Worm (Caenorhabditis elegans): ENCODE results near the gene cul-3.

The cul-3 gene

ce11 chrV:127882-128281, 49.3 kb upstream of the cul-3 start, which contains the start of the genes W03F9.2 and sftb-2 (continued):
- TF ChIP-seq fkh-10 (GFP tag; optimal IDR thresholded peaks at IDR 0.05) (no peak), nhr-71 (tag; optimal IDR thresholded peaks at IDR 0.05) (peak; percentile 56), mdl-1 (tag; optimal IDR thresholded peaks at IDR 0.05) (peak in 1 of 2 experiments; percentile 4), xbp-1 (tag; optimal IDR thresholded peaks at IDR 0.05) (peak; percentile 36), rnt-1 (tag; optimal IDR thresholded peaks at IDR 0.05) (peak; percentile 36), grh-1 (GFP tag; IDR thresholded peaks at IDR 0.05) (no peak), lir-3 (tag; optimal IDR thresholded peaks at IDR 0.05; ENCODE audit: poor library complexity) (no peak), tbx-2 (tag; optimal IDR thresholded peaks at IDR 0.05) (peak; percentile 34), ama-1 (optimal IDR thresholded peaks at IDR 0.05) (no peak), alr-1 (tag; optimal IDR thresholded peaks at IDR 0.05; ENCODE audit: borderline replicate concordance) (no peak), ceh-90 (tag; optimal IDR thresholded peaks at IDR 0.05) (no peak), ceh-88 (GFP tag; IDR thresholded peaks at IDR 0.05) (no peak), ceh-63 (GFP tag; optimal IDR thresholded peaks at IDR 0.05) (no peak), elt-3 (tag; optimal IDR thresholded peaks at IDR 0.05) (no peak), pax-3 (tag; optimal IDR thresholded peaks at IDR 0.05) (no peak), lin-35 (GFP tag; optimal IDR thresholded peaks at IDR 0.05) (peak; percentile 59 to 63), nhr-76 (tag; optimal IDR thresholded peaks at IDR 0.05) (no peak), hpl-2 (GFP tag; optimal IDR thresholded peaks at IDR 0.05) (no peak), ztf-11 (tag; optimal IDR thresholded peaks at IDR 0.05) (peak in 1 of 2 experiments; percentile 28), efl-1 (optimal IDR thresholded peaks at IDR 0.05) (peak; percentile 40 to 61), efl-1 (GFP tag; optimal IDR thresholded peaks at IDR 0.05 in 1 of 2) (peak; percentile 71 to 94), nhr-20 (tag; optimal IDR thresholded peaks at IDR 0.05) (peak; percentile 25), sox-4 (tag; optimal IDR thresholded peaks at IDR 0.05) (no peak), pqm-1 (tag; optimal IDR thresholded peaks at IDR 0.05) (no peak), aly-2 (tag; optimal IDR thresholded peaks at IDR 0.05) (no peak), nhr-47 (tag; optimal IDR thresholded peaks at IDR 0.05) (peak; percentile 59), lsy-2 (tag; optimal IDR thresholded peaks at IDR 0.05) (peak; percentile 59 to 66), jun-1 (tag; optimal IDR thresholded peaks at IDR 0.05) (no peak), F16B12.6 (tag; optimal IDR thresholded peaks at IDR 0.05) (peak; percentile 91), ztf-4 (tag; optimal IDR thresholded peaks at IDR 0.05) (no peak), ets-5 (GFP tag; IDR thresholded peaks at IDR 0.05) (no peak), C34B4.2 (tag; optimal IDR thresholded peaks at IDR 0.05) (no peak), snpc-4 (tag; optimal IDR thresholded peaks at IDR 0.05) (peak; percentile 7)

- TF ChIP-seq efl-1 (optimal IDR thresholded peaks at IDR 0.05) (no peak), efl-1 (GFP tag; optimal IDR thresholded peaks at IDR 0.05 in 1 of 2) (peak in 1 of 2 experiments; percentile 12), mdl-1 (tag; optimal IDR thresholded peaks at IDR 0.05) (no peak), hpl-2 (GFP tag; optimal IDR thresholded peaks at IDR 0.05) (no peak), rnt-1 (tag; optimal IDR thresholded peaks at IDR 0.05) (no peak), dpl-1 (GFP tag; optimal IDR thresholded peaks at IDR 0.05) (no peak), zag-1 (tag; optimal IDR thresholded peaks at IDR 0.05) (no peak), nhr-11 (tag; optimal IDR thresholded peaks at IDR 0.05) (no peak), efl-3 (GFP tag; optimal IDR thresholded peaks at IDR 0.05) (no peak), ceh-63 (GFP tag; optimal IDR thresholded peaks at IDR 0.05) (no peak)
Measured at ce11 chrV:130186-130585, 47.0 kb upstream of the cul-3 start.

ce11 chrV:137667-138066, 39.5 kb upstream of the cul-3 start:
- TF ChIP-seq efl-1 (optimal IDR thresholded peaks at IDR 0.05) (no peak), efl-1 (GFP tag; optimal IDR thresholded peaks at IDR 0.05 in 1 of 2) (peak in 1 of 2 experiments; percentile 91), lin-39 (tag; optimal IDR thresholded peaks at IDR 0.05) (no peak), xbp-1 (tag; optimal IDR thresholded peaks at IDR 0.05) (no peak)

ce11 chrV:138592-138991, 38.6 kb upstream of the cul-3 start, which contains the start of gene W03F9.9:
Gene W03F9.9, plus strand, starts transcription at chrV:138892.
- TF ChIP-seq ceh-90 (tag; optimal IDR thresholded peaks at IDR 0.05) (no peak), efl-1 (optimal IDR thresholded peaks at IDR 0.05) (no peak), efl-1 (GFP tag; optimal IDR thresholded peaks at IDR 0.05 in 1 of 2) (peak in 1 of 2 experiments; percentile 82)
